Fruit fly (Drosophila melanogaster) whole organism: Measurements from ENCODE around the gene CG42258.

Source experiments
- CG8478 ChIP-seq: fragments of >200 bp; optimal IDR thresholded peaks from 2 replicates; lab custom pipeline; 2018; ENCODE audit warnings: inconsistent platforms
- Dll ChIP-seq: fragments of >200 bp; optimal IDR thresholded peaks from 2 replicates; lab custom pipeline; 2017
- EcR ChIP-seq, 2 experiments: fragments of >200 bp; optimal IDR thresholded peaks; 2 replicates each; lab custom pipeline; 2017; ENCODE audit warnings: missing biosample characterization in 2 of 2, missing genetic modification characterization in 2 of 2, missing genetic modification reagents in 2 of 2
- pan ChIP-seq: fragments of >200 bp; optimal IDR thresholded peaks from 2 replicates; lab custom pipeline; 2017
- psq ChIP-seq: fragments of >200 bp; optimal IDR thresholded peaks from 2 replicates; lab custom pipeline; 2017
- usp ChIP-seq: fragments of >200 bp; optimal IDR thresholded peaks from 2 replicates; lab custom pipeline; 2017; ENCODE audit warnings: missing biosample characterization, missing genetic modification characterization, mixed read lengths

CG42258 gene

dm6 chrX:12465316-12465715 is 2.0 kb downstream of the CG42258 start:
- TF ChIP-seq EcR (GFP tag; optimal IDR thresholded peaks at IDR 0.05; lab: Kevin White, UChicago) (no peak), CG8478 (no peak), Dll (lab: Kevin White, UChicago) (no peak), pan (lab: Kevin White, UChicago) (no peak), usp (GFP tag; lab: Kevin White, UChicago) (no peak), psq (no peak)

- TF ChIP-seq EcR (GFP tag; optimal IDR thresholded peaks at IDR 0.05; lab: Kevin White, UChicago): no peak
- no peak for TF ChIP-seq CG8478
- TF ChIP-seq psq: no peak
- TF ChIP-seq Dll (lab: Kevin White, UChicago): no peak
- no peak for TF ChIP-seq usp (GFP tag; lab: Kevin White, UChicago)
Observed at dm6 chrX:12466541-12467240, 3.4 kb downstream of the CG42258 start.

- no peak for TF ChIP-seq psq
- no peak for TF ChIP-seq Dll (lab: Kevin White, UChicago)
- no peak for TF ChIP-seq usp (GFP tag; lab: Kevin White, UChicago)
- TF ChIP-seq EcR (GFP tag; optimal IDR thresholded peaks at IDR 0.05; lab: Kevin White, UChicago): no peak
- TF ChIP-seq pan (lab: Kevin White, UChicago): no peak
- no peak for TF ChIP-seq CG8478
Observed at dm6 chrX:12467241-12467597, 3.9 kb downstream of the CG42258 start.

dm6 chrX:12469172-12469571 is 5.8 kb downstream of the CG42258 start:
- TF ChIP-seq EcR (GFP tag; optimal IDR thresholded peaks at IDR 0.05; lab: Kevin White, UChicago): no peak
- no peak for TF ChIP-seq Dll (lab: Kevin White, UChicago)
- TF ChIP-seq psq: no peak

dm6 chrX:12469778-12470177 is 6.5 kb downstream of the CG42258 start:
- TF ChIP-seq EcR (GFP tag; optimal IDR thresholded peaks at IDR 0.05; lab: Kevin White, UChicago) (no peak), usp (GFP tag; lab: Kevin White, UChicago) (no peak), Dll (lab: Kevin White, UChicago) (no peak), CG8478 (no peak), psq (no peak), pan (lab: Kevin White, UChicago) (no peak)

- no peak for TF ChIP-seq EcR (GFP tag; optimal IDR thresholded peaks at IDR 0.05; lab: Kevin White, UChicago)
- TF ChIP-seq usp (GFP tag; lab: Kevin White, UChicago): no peak
- no peak for TF ChIP-seq CG8478
Observed at dm6 chrX:12470187-12470931, 7.0 kb downstream of the CG42258 start.

dm6 chrX:12471408-12471807 is 8.1 kb downstream of the CG42258 start:
- TF ChIP-seq usp (GFP tag; lab: Kevin White, UChicago): no peak
- no peak for TF ChIP-seq EcR (GFP tag; optimal IDR thresholded peaks at IDR 0.05; lab: Kevin White, UChicago)

- TF ChIP-seq psq: no peak
Observed at dm6 chrX:12472244-12472736, 9.0 kb downstream of the CG42258 start.

dm6 chrX:12473953-12474468 is 10.7 kb downstream of the CG42258 start:
- TF ChIP-seq Dll (lab: Kevin White, UChicago) (no peak), pan (lab: Kevin White, UChicago) (no peak), EcR (GFP tag; optimal IDR thresholded peaks at IDR 0.05; lab: Kevin White, UChicago) (no peak), psq (no peak), CG8478 (no peak), usp (GFP tag; lab: Kevin White, UChicago) (no peak)

- no peak for TF ChIP-seq EcR (GFP tag; optimal IDR thresholded peaks at IDR 0.05; lab: Kevin White, UChicago)
- TF ChIP-seq Dll (lab: Kevin White, UChicago): no peak
- no peak for TF ChIP-seq pan (lab: Kevin White, UChicago)
- no peak for TF ChIP-seq psq
- no peak for TF ChIP-seq CG8478
- no peak for TF ChIP-seq usp (GFP tag; lab: Kevin White, UChicago)
Observed at dm6 chrX:12480282-12480681, 17.0 kb downstream of the CG42258 start.

dm6 chrX:12486294-12487020 is 23.1 kb downstream of the CG42258 start, which contains the start of gene Cpr11A:
Gene Cpr11A, plus strand, starts transcription at chrX:12486970.
- no peak for TF ChIP-seq usp (GFP tag; lab: Kevin White, UChicago)
- no peak for TF ChIP-seq psq
- no peak for TF ChIP-seq pan (lab: Kevin White, UChicago)
- no peak for TF ChIP-seq CG8478
- no peak for TF ChIP-seq EcR (GFP tag; optimal IDR thresholded peaks at IDR 0.05; lab: Kevin White, UChicago)
- TF ChIP-seq Dll (lab: Kevin White, UChicago): no peak

dm6 chrX:12487485-12487884 is 24.2 kb downstream of the CG42258 start:
- TF ChIP-seq pan (lab: Kevin White, UChicago) (no peak), psq (no peak), Dll (lab: Kevin White, UChicago) (no peak), EcR (GFP tag; optimal IDR thresholded peaks at IDR 0.05; lab: Kevin White, UChicago) (no peak), CG8478 (no peak), usp (GFP tag; lab: Kevin White, UChicago) (no peak)
